Worm (Caenorhabditis elegans): ENCODE results near the gene nhr-189.

nhr-189 gene

DNA sequence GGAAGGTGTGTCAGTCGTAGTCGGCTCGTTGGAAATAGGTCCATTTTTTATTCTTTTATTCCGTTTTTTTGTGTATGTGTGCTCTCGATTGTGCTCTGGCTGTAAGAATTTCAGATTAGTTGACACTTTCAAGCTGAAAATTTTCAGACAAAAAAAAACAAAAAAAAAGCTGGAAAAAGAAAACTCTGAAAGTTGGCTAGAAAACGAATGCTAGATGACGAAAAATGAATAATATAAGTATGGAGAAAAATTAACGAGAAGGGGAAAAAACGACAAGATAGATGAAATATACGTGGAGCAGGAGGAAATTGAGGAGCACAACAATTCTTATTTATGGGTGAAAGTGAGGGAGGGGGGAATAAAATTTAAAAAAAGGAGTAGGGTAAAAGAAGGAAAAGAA lies 28.4 kb downstream of the nhr-189 start, which contains the start of gene H10D18.5:
Gene H10D18.5 (minus strand): TSS at position 101 of the 400 bp plus-strand sequence.
- no peak for TF ChIP-seq him-1 (tag; optimal IDR thresholded peaks at IDR 0.05)
- no peak for TF ChIP-seq dao-5 (tag; optimal IDR thresholded peaks at IDR 0.05)
- no peak for TF ChIP-seq W03F9.2 (tag; optimal IDR thresholded peaks at IDR 0.05)

- TF ChIP-seq him-1 (tag; optimal IDR thresholded peaks at IDR 0.05): no peak
- TF ChIP-seq dao-5 (tag; optimal IDR thresholded peaks at IDR 0.05): no peak
- TF ChIP-seq W03F9.2 (tag; optimal IDR thresholded peaks at IDR 0.05): no peak
Measured at ce11 chrV:3825190-3825589, 34.9 kb downstream of the nhr-189 start.

- TF ChIP-seq dao-5 (tag; optimal IDR thresholded peaks at IDR 0.05) (no peak), him-1 (tag; optimal IDR thresholded peaks at IDR 0.05) (no peak), W03F9.2 (tag; optimal IDR thresholded peaks at IDR 0.05) (no peak)
Measured at ce11 chrV:3820875-3821274, 39.2 kb downstream of the nhr-189 start.

ce11 chrV:3814938-3815337 lies 45.1 kb downstream of the nhr-189 start, which contains the start of gene H10D18.1:
TSS of gene H10D18.1 (plus strand) at chrV:3815214.
- peak; percentile 10 for TF ChIP-seq him-1 (tag; optimal IDR thresholded peaks at IDR 0.05)
- no peak for TF ChIP-seq dao-5 (tag; optimal IDR thresholded peaks at IDR 0.05)
- no peak for TF ChIP-seq W03F9.2 (tag; optimal IDR thresholded peaks at IDR 0.05)

DNA sequence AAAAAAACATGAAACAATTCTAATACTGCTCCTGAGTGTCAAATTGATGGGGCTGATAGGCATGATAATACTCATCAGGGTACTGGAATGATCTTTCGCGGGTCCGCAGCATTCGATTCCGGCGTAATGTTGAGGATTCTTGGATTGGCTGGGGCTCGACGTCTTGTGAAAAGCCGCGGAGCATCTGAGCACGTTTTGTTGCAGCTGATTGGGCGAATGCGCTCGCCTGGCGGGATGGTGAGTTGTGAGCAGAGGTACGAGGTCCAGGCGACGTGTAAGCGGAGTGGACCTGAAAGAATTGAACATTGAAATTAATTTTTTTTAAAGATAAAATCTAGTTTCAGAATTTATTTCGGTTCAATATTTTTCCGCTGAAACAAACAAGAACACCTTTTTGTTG lies 46.0 kb downstream of the nhr-189 start:
- no peak for TF ChIP-seq dao-5 (tag; optimal IDR thresholded peaks at IDR 0.05)
- no peak for TF ChIP-seq W03F9.2 (tag; optimal IDR thresholded peaks at IDR 0.05)
- no peak for TF ChIP-seq him-1 (tag; optimal IDR thresholded peaks at IDR 0.05)

DNA sequence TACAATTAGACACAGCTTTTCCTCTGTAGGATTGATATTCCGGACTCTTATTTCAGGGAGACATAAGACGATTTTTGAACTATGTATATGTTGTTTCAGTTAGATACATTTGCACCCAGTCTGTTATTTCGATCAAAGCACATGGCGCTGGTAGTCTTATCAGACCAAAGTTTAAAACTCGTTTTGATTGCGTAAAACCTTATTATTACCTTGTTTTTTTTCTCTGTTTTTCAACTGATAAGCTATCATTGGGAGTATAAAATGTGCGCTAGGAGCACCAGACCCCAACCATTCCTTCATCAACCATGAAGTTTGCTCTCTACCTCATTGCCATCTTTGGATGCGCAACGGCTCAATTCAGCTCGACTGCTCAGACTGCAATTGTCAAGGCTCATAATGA lies 47.8 kb downstream of the nhr-189 start, which contains the start of gene scl-12:
Gene scl-12 (plus strand): TSS at position 301 of the 400 bp plus-strand sequence.
- no peak for TF ChIP-seq W03F9.2 (tag; optimal IDR thresholded peaks at IDR 0.05)
- no peak for TF ChIP-seq him-1 (tag; optimal IDR thresholded peaks at IDR 0.05)
- TF ChIP-seq dao-5 (tag; optimal IDR thresholded peaks at IDR 0.05): no peak

DNA sequence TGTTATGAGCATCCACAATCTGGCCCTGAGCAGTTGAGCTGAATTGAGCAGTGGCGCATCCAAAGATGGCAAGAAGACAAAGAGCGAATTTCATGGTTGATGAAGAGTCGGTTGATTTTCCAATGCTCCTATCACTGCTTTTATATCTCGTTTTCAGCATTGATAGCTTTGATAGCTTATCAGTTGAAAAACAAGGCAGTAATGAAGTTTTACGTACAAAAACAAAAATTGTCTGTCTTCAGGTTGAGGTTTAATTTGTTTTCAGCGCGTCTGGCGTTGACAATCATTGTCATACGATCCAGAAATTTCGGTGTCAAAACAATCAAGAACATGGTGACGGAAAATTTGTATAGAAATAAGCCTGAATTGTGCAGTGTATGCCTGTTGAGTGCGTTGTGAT lies 48.5 kb downstream of the nhr-189 start, which contains the start of gene scl-13:
Gene scl-13 (minus strand): TSS at position 101 of the 400 bp plus-strand sequence.
- TF ChIP-seq him-1 (tag; optimal IDR thresholded peaks at IDR 0.05) (no peak), W03F9.2 (tag; optimal IDR thresholded peaks at IDR 0.05) (no peak), dao-5 (tag; optimal IDR thresholded peaks at IDR 0.05) (no peak)

DNA sequence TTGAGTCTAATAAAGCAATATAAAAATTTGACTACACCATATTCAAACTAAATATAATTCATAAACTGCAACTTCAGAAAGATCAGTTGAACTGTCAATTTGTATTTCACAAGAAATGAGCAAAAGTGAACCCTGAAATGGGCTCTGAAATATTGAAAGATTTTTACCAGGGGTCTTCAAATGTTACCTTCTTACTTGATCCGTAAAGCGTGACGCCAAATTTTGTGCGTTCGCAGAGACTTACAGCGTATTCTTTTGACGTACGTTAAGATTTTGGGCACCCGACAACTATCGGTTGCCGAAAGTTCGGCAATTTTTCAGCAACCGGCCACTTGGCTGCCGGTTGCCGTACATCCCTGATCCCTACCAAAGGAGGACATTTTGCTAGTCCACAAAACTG lies 50.0 kb downstream of the nhr-189 start:
- TF ChIP-seq dao-5 (tag; optimal IDR thresholded peaks at IDR 0.05) (no peak), W03F9.2 (tag; optimal IDR thresholded peaks at IDR 0.05) (no peak), him-1 (tag; optimal IDR thresholded peaks at IDR 0.05) (no peak)

All from whole organism, L4/young adult.